Worm (Caenorhabditis elegans) whole organism, L3 larva: Measurements from ENCODE around the gene F31B12.3.

Experiments used
- ZK546.5 ChIP-seq: sonication (generic microtip); optimal IDR thresholded peaks from 2 replicates; lab custom pipeline; 2017; ENCODE audit warnings: missing biosample characterization, missing genetic modification characterization
- lsy-12 ChIP-seq: sonication (generic microtip); optimal IDR thresholded peaks from 2 replicates; lab custom pipeline; 2016; ENCODE audit warnings: mild to moderate bottlenecking, missing genetic modification characterization, missing compliant biosample characterization
- nhr-237 ChIP-seq: fragments of 150-350 bp; optimal IDR thresholded peaks from 2 replicates; lab custom pipeline; 2014; ENCODE audit warnings: missing biosample characterization, missing genetic modification characterization
- nhr-67 ChIP-seq: fragments of 150-350 bp; optimal IDR thresholded peaks from 2 replicates; lab custom pipeline; 2014; ENCODE audit warnings: missing biosample characterization, missing genetic modification characterization
- snpc-4 ChIP-seq: fragments of 150-350 bp; optimal IDR thresholded peaks from 2 replicates; lab custom pipeline; 2014; ENCODE audit warnings: missing biosample characterization, missing genetic modification characterization
- ztf-11 ChIP-seq: fragments of 150-350 bp; optimal IDR thresholded peaks from 2 replicates; lab custom pipeline; 2014; ENCODE audit warnings: missing biosample characterization, missing genetic modification characterization

DNA sequence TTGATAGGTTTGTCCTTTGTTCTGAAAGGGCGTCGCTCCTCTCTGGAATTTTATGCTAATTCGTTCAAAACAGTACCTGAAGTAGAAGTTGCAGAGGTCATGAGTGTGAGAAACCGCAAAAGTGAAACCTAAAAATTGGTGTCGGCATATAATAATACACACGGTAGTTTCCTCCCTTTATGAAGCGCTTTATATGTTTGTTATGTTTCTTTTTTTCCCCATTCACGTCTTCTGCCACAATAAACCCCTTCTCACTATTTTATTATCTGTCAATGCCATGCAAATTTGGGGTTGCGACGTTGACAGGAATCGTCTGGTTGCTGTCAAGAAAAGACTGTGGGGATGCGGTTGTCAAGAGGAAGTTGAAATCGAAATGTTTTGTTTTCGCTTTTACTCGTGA lies 28.0 kb downstream of the F31B12.3 start, which contains the start of gene vap-2:
- TF ChIP-seq nhr-237 (tag; lab: Kevin White, UChicago) (no peak), nhr-67 (tag; lab: Kevin White, UChicago) (no peak), lsy-12 (tag; lab: Kevin White, UChicago) (no peak), snpc-4 (tag; lab: Kevin White, UChicago) (no peak), ztf-11 (tag; lab: Kevin White, UChicago) (no peak), ZK546.5 (no peak)
